Fruit fly (Drosophila melanogaster): Measurements from ENCODE around the gene D19B.

DNA sequence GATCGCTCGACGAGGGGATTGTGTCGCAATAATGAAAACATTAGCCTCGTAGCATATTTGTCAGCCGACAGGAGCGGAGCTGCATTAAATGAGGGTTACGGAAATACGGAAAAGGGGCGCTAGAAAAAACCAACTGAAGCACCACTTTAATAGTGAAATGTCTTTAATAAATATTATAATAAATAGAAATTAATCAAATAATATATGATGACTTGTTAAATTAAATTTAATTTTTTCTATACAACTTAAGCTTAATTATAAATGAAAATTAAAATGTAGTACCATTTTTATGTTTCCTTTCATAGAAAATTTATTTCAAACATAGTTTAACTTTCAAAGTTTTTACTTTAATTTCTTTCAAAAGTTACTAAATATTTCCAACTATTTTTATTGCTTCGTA, 22.7 kb downstream of the D19B start:
- TF ChIP-seq Ptx1 (GFP tag; IDR thresholded peaks at IDR 0.05) (no peak), pzg (GFP tag; optimal IDR thresholded peaks at IDR 0.05) (no peak), sna (GFP tag; IDR thresholded peaks at IDR 0.05; ENCODE audit: partially characterized antibody) (no peak), cg (GFP tag; optimal IDR thresholded peaks at IDR 0.05) (no peak), emc (GFP tag; optimal IDR thresholded peaks at IDR 0.05) (no peak), ab (GFP tag; optimal IDR thresholded peaks at IDR 0.05) (no peak), CG10274 (GFP tag; optimal IDR thresholded peaks at IDR 0.05) (no peak), sd (tag; optimal IDR thresholded peaks at IDR 0.05) (no peak), az2 (GFP tag; optimal IDR thresholded peaks at IDR 0.05) (no peak)

All from whole organism, embryonic.